Worm (Caenorhabditis elegans) whole organism, midembryonic: ENCODE data around the gene gpa-7.

ENCODE experiments used
- T22C8.4 ChIP-seq: fragments of 200-800 bp; sonication (Bioruptor generic); IDR thresholded peaks from 2 replicates; pipeline ENCODE4 v1.3.6; 2022; ENCODE audit warnings: missing genetic modification characterization, missing compliant biosample characterization
- cog-1 ChIP-seq: sonication (generic microtip); optimal IDR thresholded peaks from 2 replicates; lab custom pipeline; 2016; ENCODE audit warnings: missing genetic modification characterization, missing compliant biosample characterization
- flt-1 ChIP-seq: fragments of 200-800 bp; sonication (Bioruptor generic); IDR thresholded peaks from 2 replicates; pipeline ENCODE4 v1.3.6; 2022; ENCODE audit warnings: missing genetic modification characterization, missing compliant biosample characterization
- klf-2 ChIP-seq: fragments of 200-800 bp; sonication (Bioruptor generic); conservative IDR thresholded peaks from 2 replicates; pipeline ENCODE4 v1.3.6; 2022; ENCODE audit warnings: missing genetic modification reagents, missing genetic modification characterization, missing compliant biosample characterization
- med-1 ChIP-seq: sonication (generic microtip); optimal IDR thresholded peaks from 2 replicates; lab custom pipeline; 2017; ENCODE audit warnings: missing genetic modification characterization, mild to moderate bottlenecking, missing compliant biosample characterization, antibody characterized with exemption, missing genetic modification reagents; ENCODE audit not compliant: insufficient read depth
- ztf-23 ChIP-seq: fragments of 200-800 bp; sonication (Bioruptor generic); IDR thresholded peaks from 2 replicates; pipeline ENCODE4 v1.3.6; 2022; ENCODE audit warnings: missing genetic modification reagents, missing genetic modification characterization, missing compliant biosample characterization

DNA sequence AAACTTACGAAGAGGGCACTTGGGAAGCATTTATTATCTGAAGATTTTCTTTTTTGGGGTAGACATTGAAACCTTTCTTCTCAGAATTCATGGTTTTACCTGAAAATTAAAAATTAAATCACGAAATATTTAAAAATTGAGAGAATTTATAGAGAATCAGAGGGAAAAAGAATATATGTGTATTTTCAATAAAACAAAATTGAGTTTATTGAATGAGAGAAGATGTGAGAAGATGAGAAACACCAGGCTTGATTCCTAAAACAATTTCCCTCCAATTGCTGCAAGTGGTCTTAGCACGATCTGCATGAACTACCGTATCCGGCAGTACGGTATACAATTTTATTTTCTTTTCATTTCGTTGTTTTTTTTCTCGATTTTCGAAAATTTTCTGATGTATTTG is 46.7 kb upstream of the gpa-7 start, which contains the start of gene R11A8.1:
- no peak for TF ChIP-seq T22C8.4 (GFP tag; lab: Robert Waterston, UW)
- TF ChIP-seq cog-1 (tag; lab: Kevin White, UChicago): no peak
- TF ChIP-seq klf-2 (GFP tag; lab: Robert Waterston, UW): no peak
- no peak for TF ChIP-seq med-1 (GFP tag; lab: Kevin White, UChicago)
- TF ChIP-seq flt-1 (GFP tag; lab: Robert Waterston, UW): no peak
- TF ChIP-seq ztf-23 (GFP tag; lab: Robert Waterston, UW): no peak
